Fruit fly (Drosophila melanogaster) whole organism, adult: ENCODE data around the gene pps.
A peak's percentile ranks its signal among the peaks of the same experiment; 100 is the strongest.

Experiments used
- CG14711 ChIP-seq: fragments of 200-800 bp; sonication (Bioruptor generic); optimal IDR thresholded peaks from 2 replicates; lab custom pipeline; 2018; ENCODE audit warnings: missing biosample characterization, mild to moderate bottlenecking, missing genetic modification characterization, moderate library complexity
- CG33017 ChIP-seq: fragments of 200-800 bp; sonication (Bioruptor generic); optimal IDR thresholded peaks from 2 replicates; lab custom pipeline; 2018; ENCODE audit warnings: missing biosample characterization, mild to moderate bottlenecking, missing genetic modification characterization, moderate library complexity
- CG7045 ChIP-seq: fragments of 200-800 bp; sonication (Bioruptor generic); optimal IDR thresholded peaks from 2 replicates; lab custom pipeline; 2017; ENCODE audit warnings: missing biosample characterization, mild to moderate bottlenecking, missing genetic modification characterization
- Hr96 ChIP-seq: fragments of 200-800 bp; sonication (Bioruptor generic); optimal IDR thresholded peaks from 2 replicates; lab custom pipeline; 2016; ENCODE audit warnings: missing biosample characterization, missing genetic modification characterization
- bab1 ChIP-seq: fragments of 200-800 bp; sonication (Bioruptor generic); optimal IDR thresholded peaks from 3 replicates; lab custom pipeline; 2019; ENCODE audit warnings: missing biosample characterization, mild to moderate bottlenecking, missing genetic modification characterization, moderate library complexity
- kay ChIP-seq: fragments of 200-800 bp; sonication (Bioruptor generic); peaks from one replicate; lab custom pipeline; 2016; ENCODE audit warnings: missing biosample characterization, missing genetic modification characterization, borderline replicate concordance

dm6 chr3R:12433764-12434163 lies 20.1 kb downstream of the pps start, which contains the start of the genes Aos1 and Srlp:
- TF ChIP-seq CG7045 (GFP tag; lab: Kevin White, UChicago) (peak; percentile 38), kay (GFP tag; lab: Kevin White, UChicago) (no peak), CG33017 (peak; percentile 31), bab1 (GFP tag; lab: Kevin White, UChicago) (peak; percentile 67), Hr96 (GFP tag; lab: Kevin White, UChicago) (no peak), CG14711 (tag; lab: Kevin White, UChicago) (peak; percentile 91)
